Fruit fly (Drosophila melanogaster): Measurements from ENCODE around the gene Oscillin.

The Oscillin gene

dm6 chr2L:5581016-5581415 lies 34.1 kb downstream of the Oscillin start, which contains the start of gene CG14011:
TSS of gene CG14011 (minus strand) at chr2L:5581116.
- TF ChIP-seq CG17801 (GFP tag; optimal IDR thresholded peaks at IDR 0.05; ENCODE audit: partially characterized antibody) = no peak

DNA sequence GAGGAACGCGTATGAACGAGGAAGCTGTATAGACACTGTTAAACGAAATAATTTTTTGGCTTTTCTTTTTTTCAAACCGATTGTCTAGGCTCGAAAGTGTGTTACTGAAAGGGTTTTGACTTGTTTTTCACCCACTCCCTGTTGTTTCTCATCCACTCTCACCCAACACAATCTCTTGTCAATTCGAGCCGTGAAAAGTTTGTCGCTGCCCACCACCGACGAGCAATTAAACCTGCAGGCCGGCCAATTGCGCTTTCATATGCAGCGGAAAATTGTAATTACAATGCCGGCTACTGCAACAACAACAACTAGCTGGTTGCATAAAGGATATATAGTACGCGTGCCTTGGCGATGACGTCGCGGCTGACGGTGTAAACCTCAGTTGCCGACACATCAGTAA lies 41.4 kb downstream of the Oscillin start, which contains the start of gene CG7251:
Gene CG7251, minus strand, starts transcription at position 101 of the 400 bp plus-strand sequence.
- TF ChIP-seq CG17801 (GFP tag; optimal IDR thresholded peaks at IDR 0.05; ENCODE audit: partially characterized antibody) = no peak

- TF ChIP-seq CG17801 (GFP tag; optimal IDR thresholded peaks at IDR 0.05; ENCODE audit: partially characterized antibody) = no peak
Observed at dm6 chr2L:5593839-5594238, 47.0 kb downstream of the Oscillin start.

- TF ChIP-seq CG17801 (GFP tag; optimal IDR thresholded peaks at IDR 0.05; ENCODE audit: partially characterized antibody) = no peak
Observed at dm6 chr2L:5596533-5596932, 49.6 kb downstream of the Oscillin start, which contains the start of gene CG18266. TSS of gene CG18266 (plus strand) at chr2L:5596833.

Measured in ovary, adult (tissue).